Worm (Caenorhabditis elegans) whole organism, mixed stage, embryonic: ENCODE measurements around the gene cyp-33E1.

ENCODE experiments used
- bed-3 ChIP-seq: fragments of 200-800 bp; sonication (Bioruptor generic); optimal IDR thresholded peaks from 3 replicates; lab custom pipeline; 2018; ENCODE audit warnings: mild to moderate bottlenecking, missing genetic modification characterization, moderate library complexity, missing compliant biosample characterization
- ceh-39 ChIP-seq: fragments of 150-350 bp; optimal IDR thresholded peaks from 2 replicates; lab custom pipeline; 2014; ENCODE audit warnings: missing biosample characterization, missing genetic modification characterization
- ham-2 ChIP-seq: fragments of 200-800 bp; sonication (Bioruptor generic); optimal IDR thresholded peaks from 2 replicates; lab custom pipeline; 2018; ENCODE audit warnings: mild to moderate bottlenecking, missing genetic modification characterization, missing compliant biosample characterization
- lin-13 ChIP-seq: fragments of 150-350 bp; optimal IDR thresholded peaks from 2 replicates; lab custom pipeline; 2014; ENCODE audit warnings: missing biosample characterization, missing genetic modification characterization
- lin-32 ChIP-seq: fragments of 200-800 bp; sonication (Bioruptor generic); optimal IDR thresholded peaks from 2 replicates; lab custom pipeline; 2018; ENCODE audit warnings: mild to moderate bottlenecking, missing genetic modification characterization, missing compliant biosample characterization
- nhr-237 ChIP-seq: fragments of 150-350 bp; optimal IDR thresholded peaks from 2 replicates; lab custom pipeline; 2014; ENCODE audit warnings: missing biosample characterization, missing genetic modification characterization
- nhr-28 ChIP-seq: fragments of 150-350 bp; optimal IDR thresholded peaks from 2 replicates; lab custom pipeline; 2014; ENCODE audit warnings: missing biosample characterization, missing genetic modification characterization
- nhr-76 ChIP-seq: sonication (generic microtip); optimal IDR thresholded peaks from 2 replicates; lab custom pipeline; 2017; ENCODE audit warnings: missing biosample characterization, missing genetic modification characterization
- snpc-4 ChIP-seq: fragments of 150-350 bp; optimal IDR thresholded peaks from 2 replicates; lab custom pipeline; 2014; ENCODE audit warnings: missing biosample characterization, missing genetic modification characterization
- sptf-1 ChIP-seq: sonication (generic microtip); optimal IDR thresholded peaks from 2 replicates; lab custom pipeline; 2017; ENCODE audit warnings: mild to moderate bottlenecking, missing genetic modification characterization, moderate library complexity, missing compliant biosample characterization
- unc-120 ChIP-seq: sonication (generic microtip); optimal IDR thresholded peaks from 2 replicates; lab custom pipeline; 2017; ENCODE audit warnings: missing genetic modification characterization, missing compliant biosample characterization; ENCODE audit not compliant: poor library complexity, severe bottlenecking
- unc-39 ChIP-seq: fragments of 150-350 bp; optimal IDR thresholded peaks from 2 replicates; lab custom pipeline; 2014; ENCODE audit warnings: missing biosample characterization, missing genetic modification characterization
- unc-62 ChIP-seq: fragments of 150-350 bp; optimal IDR thresholded peaks from 2 replicates; lab custom pipeline; 2014; ENCODE audit warnings: missing biosample characterization, missing genetic modification reagents, missing genetic modification characterization
- ztf-11 ChIP-seq: fragments of 150-350 bp; optimal IDR thresholded peaks from 2 replicates; lab custom pipeline; 2014; ENCODE audit warnings: missing biosample characterization, missing genetic modification characterization

DNA sequence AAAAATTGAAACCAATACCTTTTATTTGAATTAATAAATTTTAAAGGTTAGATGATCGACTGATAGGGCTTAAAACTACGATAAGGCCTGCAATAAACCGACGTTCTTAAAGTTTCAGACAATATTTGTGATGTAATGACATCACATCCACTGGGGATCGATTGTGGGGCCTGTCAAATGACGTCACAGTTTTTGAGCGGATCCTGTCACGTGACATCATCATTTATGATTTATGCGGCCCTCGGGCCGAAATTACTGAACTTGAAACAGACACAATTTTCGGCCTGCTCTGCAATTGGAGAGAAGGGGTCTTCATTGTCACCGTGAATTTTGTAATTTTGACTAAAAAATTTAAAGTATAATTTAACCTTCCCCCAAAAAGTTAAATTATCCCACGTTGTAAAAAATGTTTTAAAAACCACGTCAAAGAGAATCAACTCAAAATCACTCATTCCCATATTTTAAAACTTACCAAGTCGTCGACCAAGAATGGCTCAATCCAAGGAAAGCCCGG lies 5.8 kb upstream of the cyp-33E1 start, which contains the start of gene C49C8.1:
- TF ChIP-seq unc-39 (tag; lab: Kevin White, UChicago) = no peak
- no peak for TF ChIP-seq nhr-237 (tag; lab: Kevin White, UChicago)
- TF ChIP-seq snpc-4 (tag; lab: Kevin White, UChicago) = no peak
- no peak for TF ChIP-seq lin-13 (tag; lab: Kevin White, UChicago)
- TF ChIP-seq nhr-28 (tag; lab: Kevin White, UChicago) = no peak
- TF ChIP-seq nhr-76 (tag; lab: Kevin White, UChicago) = no peak
- no peak for TF ChIP-seq bed-3 (GFP tag; lab: Kevin White, UChicago)
- no peak for TF ChIP-seq unc-62 (GFP tag; lab: Kevin White, UChicago)
- TF ChIP-seq lin-32 (GFP tag; lab: Kevin White, UChicago) = no peak
- no peak for TF ChIP-seq ztf-11 (tag; lab: Kevin White, UChicago)
- TF ChIP-seq ham-2 = no peak
- TF ChIP-seq unc-120 = no peak
- TF ChIP-seq ceh-39 = no peak
- no peak for TF ChIP-seq sptf-1 (tag; lab: Kevin White, UChicago)
